Worm (Caenorhabditis elegans) whole organism, early embryonic: ENCODE measurements around the gene C18A11.3.

ENCODE experiments used
- B0310.2 ChIP-seq: sonication (generic microtip); optimal IDR thresholded peaks from 2 replicates; lab custom pipeline; 2016; ENCODE audit warnings: mild to moderate bottlenecking, missing genetic modification characterization, missing compliant biosample characterization
- aly-1 ChIP-seq: sonication (generic microtip); optimal IDR thresholded peaks from 2 replicates; lab custom pipeline; 2016; ENCODE audit warnings: missing genetic modification characterization, missing compliant biosample characterization
- ama-1 ChIP-seq: fragments of 150-350 bp; optimal IDR thresholded peaks from 2 replicates; lab custom pipeline; 2014
- ceh-13 ChIP-seq: fragments of 200-800 bp; sonication (Bioruptor generic); optimal IDR thresholded peaks from 2 replicates; lab custom pipeline; 2018; ENCODE audit warnings: mild to moderate bottlenecking, missing genetic modification characterization, missing compliant biosample characterization
- ceh-36 ChIP-seq: sonication (generic microtip); optimal IDR thresholded peaks from 2 replicates; lab custom pipeline; 2016; ENCODE audit warnings: missing genetic modification characterization, inconsistent platforms, missing compliant biosample characterization
- ets-7 ChIP-seq: sonication (generic microtip); optimal IDR thresholded peaks from 2 replicates; lab custom pipeline; 2016; ENCODE audit warnings: missing genotype, missing genetic modification characterization, missing compliant biosample characterization
- flt-1 ChIP-seq: fragments of 200-800 bp; sonication (Bioruptor generic); IDR thresholded peaks from 2 replicates; pipeline ENCODE4 v1.3.6; 2022; ENCODE audit warnings: missing genetic modification characterization, missing compliant biosample characterization
- hmg-4 ChIP-seq: fragments of 200-800 bp; sonication (Bioruptor generic); optimal IDR thresholded peaks from 2 replicates; lab custom pipeline; 2018; ENCODE audit warnings: mild to moderate bottlenecking, missing genetic modification characterization, missing compliant biosample characterization
- hnd-1 ChIP-seq: sonication (generic microtip); optimal IDR thresholded peaks from 2 replicates; lab custom pipeline; 2016; ENCODE audit warnings: missing genetic modification characterization, missing compliant biosample characterization
- pes-1 ChIP-seq: fragments of 200-800 bp; sonication (Bioruptor generic); IDR thresholded peaks from 2 replicates; pipeline ENCODE4 v1.3.6; 2022; ENCODE audit warnings: missing genetic modification reagents, missing genetic modification characterization, missing compliant biosample characterization
- sea-1 ChIP-seq: fragments of 200-800 bp; sonication (Bioruptor generic); conservative IDR thresholded peaks from 2 replicates; pipeline ENCODE4 v1.3.6; 2022; ENCODE audit warnings: missing genetic modification characterization, missing compliant biosample characterization
- tbx-37 ChIP-seq: fragments of 200-800 bp; sonication (Bioruptor generic); conservative IDR thresholded peaks from 2 replicates; pipeline ENCODE4 v1.3.6; 2022; ENCODE audit warnings: missing genetic modification reagents, missing genetic modification characterization, missing compliant biosample characterization
- tra-4 ChIP-seq: sonication (generic microtip); optimal IDR thresholded peaks from 2 replicates; lab custom pipeline; 2017; ENCODE audit warnings: missing genetic modification characterization, missing compliant biosample characterization

DNA sequence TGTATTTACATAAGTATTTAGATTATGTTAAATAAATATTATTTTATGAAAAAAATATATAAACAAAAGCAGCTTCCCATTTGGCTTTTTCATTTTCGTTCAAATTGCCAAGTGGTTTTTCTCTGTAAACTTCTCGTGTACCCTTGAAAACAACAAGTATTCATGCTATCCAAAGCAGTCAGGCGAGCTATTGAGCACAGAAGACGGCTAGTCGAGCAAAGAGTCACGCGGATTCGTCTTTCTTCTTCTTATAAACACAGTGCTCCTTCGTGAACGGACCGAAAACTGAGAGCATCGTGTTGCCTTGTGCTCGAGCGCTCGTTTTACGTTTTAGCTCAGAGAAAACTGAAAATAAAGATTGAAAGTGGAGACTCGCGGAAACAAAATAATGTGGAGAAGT lies 45.0 kb upstream of the C18A11.3 start:
- TF ChIP-seq ama-1 (lab: Kevin White, UChicago) (no peak), B0310.2 (no peak), hmg-4 (GFP tag; lab: Kevin White, UChicago) (no peak), flt-1 (GFP tag; lab: Robert Waterston, UW) (no peak), aly-1 (tag; lab: Kevin White, UChicago) (no peak), hnd-1 (tag; lab: Kevin White, UChicago) (no peak), ets-7 (tag; lab: Kevin White, UChicago) (no peak), sea-1 (GFP tag; lab: Robert Waterston, UW) (no peak), tra-4 (tag; lab: Kevin White, UChicago) (no peak), tbx-37 (GFP tag; lab: Robert Waterston, UW) (no peak), ceh-36 (tag; lab: Kevin White, UChicago) (no peak), ceh-13 (GFP tag; lab: Kevin White, UChicago) (no peak), pes-1 (no peak)
